Worm (Caenorhabditis elegans) whole organism, late embryonic: ENCODE results near the gene F53F1.2.

Experiments
- C38D4.7 ChIP-seq: fragments of 200-800 bp; sonication (Bioruptor generic); optimal IDR thresholded peaks from 2 replicates; lab custom pipeline; 2018; ENCODE audit warnings: mild to moderate bottlenecking, missing genetic modification characterization, moderate library complexity, missing compliant biosample characterization
- ama-1 ChIP-seq: fragments of 150-350 bp; optimal IDR thresholded peaks from 2 replicates; lab custom pipeline; 2014
- ceh-6 ChIP-seq: fragments of 200-800 bp; sonication (Bioruptor generic); optimal IDR thresholded peaks from 2 replicates; lab custom pipeline; 2018; ENCODE audit warnings: mild to moderate bottlenecking, missing genetic modification characterization, missing compliant biosample characterization
- fkh-10 ChIP-seq: fragments of 150-350 bp; optimal IDR thresholded peaks from 2 replicates; lab custom pipeline; 2014; ENCODE audit warnings: missing biosample characterization, missing genetic modification reagents, missing genetic modification characterization
- nhr-11 ChIP-seq: fragments of 150-350 bp; optimal IDR thresholded peaks from 2 replicates; lab custom pipeline; 2014; ENCODE audit warnings: missing biosample characterization, missing genetic modification characterization
- pha-4 ChIP-seq: fragments of 150-350 bp; optimal IDR thresholded peaks from 2 replicates; lab custom pipeline; 2018; ENCODE audit warnings: missing biosample characterization, missing genetic modification reagents, missing genetic modification characterization
- sox-2 ChIP-seq: fragments of 200-800 bp; sonication (Bioruptor generic); IDR thresholded peaks from 2 replicates; pipeline ENCODE4 v1.3.6; 2022; ENCODE audit warnings: missing genetic modification reagents, missing genetic modification characterization, missing compliant biosample characterization

DNA sequence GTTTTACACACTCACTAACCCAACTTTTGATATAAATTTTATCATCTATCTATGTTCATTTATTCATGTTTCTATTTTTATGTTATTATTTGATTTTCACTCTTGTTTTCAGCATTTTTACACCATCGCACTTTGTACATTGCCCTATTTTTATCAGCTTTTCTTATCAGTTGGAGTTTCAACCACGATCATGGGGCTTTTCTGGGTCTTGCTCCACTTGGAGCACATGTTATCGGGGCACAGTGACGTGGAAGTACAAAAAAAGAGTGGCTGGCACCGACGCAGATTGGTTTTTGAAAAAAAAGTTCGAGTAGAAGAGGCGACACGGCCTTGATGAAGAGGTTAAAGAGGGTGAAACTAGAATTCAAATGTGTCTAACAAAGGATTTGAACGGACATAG is 29.5 kb upstream of the F53F1.2 start:
- TF ChIP-seq pha-4, result no peak
- TF ChIP-seq fkh-10 (GFP tag; lab: Kevin White, UChicago), result no peak
- no peak for TF ChIP-seq nhr-11 (tag; lab: Kevin White, UChicago)
- no peak for TF ChIP-seq ama-1
- no peak for TF ChIP-seq sox-2 (GFP tag; lab: Robert Waterston, UW)
- no peak for TF ChIP-seq ceh-6 (GFP tag; lab: Kevin White, UChicago)
- TF ChIP-seq C38D4.7 (GFP tag; lab: Kevin White, UChicago), result no peak
